Worm (Caenorhabditis elegans): ENCODE data around the gene F26G1.9.

ce11 chrII:4741527-4742187 is 32.1 kb downstream of the F26G1.9 start, which contains the start of gene acs-11:
- no peak for TF ChIP-seq ztf-18 (tag; optimal IDR thresholded peaks at IDR 0.05)
- TF ChIP-seq zim-3 (tag; optimal IDR thresholded peaks at IDR 0.05): no peak
- no peak for TF ChIP-seq atf-7 (tag; optimal IDR thresholded peaks at IDR 0.05)
- TF ChIP-seq unc-62 (GFP tag; optimal IDR thresholded peaks at IDR 0.05): no peak
- no peak for TF ChIP-seq sdz-38 (tag; optimal IDR thresholded peaks at IDR 0.05)
- no peak for TF ChIP-seq fkh-3 (tag; optimal IDR thresholded peaks at IDR 0.05)
- TF ChIP-seq akir-1 (GFP tag; optimal IDR thresholded peaks at IDR 0.05): no peak
- TF ChIP-seq dpl-1 (GFP tag; optimal IDR thresholded peaks at IDR 0.05): no peak
- no peak for TF ChIP-seq ccch-3 (GFP tag; optimal IDR thresholded peaks at IDR 0.05)
- TF ChIP-seq bed-1 (GFP tag; IDR thresholded peaks at IDR 0.05): no peak
- TF ChIP-seq B0035.1 (tag; optimal IDR thresholded peaks at IDR 0.05): no peak
- no peak for TF ChIP-seq mel-28 (tag; optimal IDR thresholded peaks at IDR 0.05; ENCODE audit: borderline replicate concordance)
- no peak for TF ChIP-seq F22D6.2 (tag; optimal IDR thresholded peaks at IDR 0.05)
- TF ChIP-seq lin-54 (GFP tag; optimal IDR thresholded peaks at IDR 0.05): no peak

Measured in whole organism, young adult.